Worm (Caenorhabditis elegans) whole organism, L4 larva: Measurements from ENCODE around the gene 2L52.1.

Experiments
- D1046.2 ChIP-seq: fragments of 200-800 bp; sonication (Bioruptor generic); IDR thresholded peaks from 2 replicates; pipeline ENCODE4 v1.3.6; 2022; ENCODE audit warnings: missing genetic modification characterization, missing compliant biosample characterization
- Y48G9A.11 ChIP-seq: fragments of 200-800 bp; sonication (Bioruptor generic); IDR thresholded peaks from 2 replicates; pipeline ENCODE4 v1.3.6; 2022; ENCODE audit warnings: missing genetic modification reagents, missing genetic modification characterization, missing compliant biosample characterization
- ama-1 ChIP-seq: fragments of 150-350 bp; optimal IDR thresholded peaks from 2 replicates; lab custom pipeline; 2014; ENCODE audit warnings: inconsistent platforms, mixed read lengths
- arid-1 ChIP-seq: fragments of 200-800 bp; sonication (Bioruptor generic); conservative IDR thresholded peaks from 2 replicates; pipeline ENCODE4 v1.3.6; 2022; ENCODE audit warnings: missing genetic modification reagents, missing genetic modification characterization, missing compliant biosample characterization
- attf-4 ChIP-seq: sonication (generic microtip); optimal IDR thresholded peaks from 3 replicates; lab custom pipeline; 2017; ENCODE audit warnings: missing biosample characterization, missing genetic modification characterization
- ceh-20 ChIP-seq: fragments of 200-800 bp; sonication (Bioruptor generic); IDR thresholded peaks from 2 replicates; pipeline ENCODE4 v1.3.6; 2022; ENCODE audit warnings: missing genetic modification reagents, missing genetic modification characterization, missing compliant biosample characterization
- ceh-28 ChIP-seq: fragments of 150-350 bp; optimal IDR thresholded peaks from 2 replicates; lab custom pipeline; 2014; ENCODE audit warnings: missing biosample characterization, missing genetic modification reagents, missing genetic modification characterization
- ceh-32 ChIP-seq: sonication (generic microtip); optimal IDR thresholded peaks from 2 replicates; lab custom pipeline; 2016; ENCODE audit warnings: mild to moderate bottlenecking, missing genetic modification characterization, missing compliant biosample characterization; ENCODE audit not compliant: poor library complexity
- ceh-82 ChIP-seq: sonication (generic microtip); optimal IDR thresholded peaks from 2 replicates; lab custom pipeline; 2017; ENCODE audit warnings: missing biosample characterization, missing genetic modification characterization
- daf-12 ChIP-seq: fragments of 150-350 bp; optimal IDR thresholded peaks from 2 replicates; lab custom pipeline; 2014; ENCODE audit warnings: missing biosample characterization, missing genetic modification reagents, missing genetic modification characterization
- daf-19 ChIP-seq: fragments of 200-800 bp; sonication (Bioruptor generic); conservative IDR thresholded peaks from 2 replicates; pipeline ENCODE4 v1.3.6; 2022; ENCODE audit warnings: missing genetic modification characterization, missing compliant biosample characterization
- dmd-6 ChIP-seq: fragments of 200-800 bp; sonication (Bioruptor generic); IDR thresholded peaks from 2 replicates; pipeline ENCODE4 v1.3.6; 2022; ENCODE audit warnings: missing genetic modification reagents, missing genetic modification characterization, missing compliant biosample characterization
- egl-27 ChIP-seq: sonication (generic microtip); optimal IDR thresholded peaks from 3 replicates; lab custom pipeline; 2017; ENCODE audit warnings: missing biosample characterization, missing genetic modification reagents, missing genetic modification characterization
- egl-43 ChIP-seq: fragments of 200-800 bp; sonication (Bioruptor generic); IDR thresholded peaks from 2 replicates; pipeline ENCODE4 v1.3.6; 2022; ENCODE audit warnings: missing genetic modification reagents, missing genetic modification characterization, missing compliant biosample characterization
- fos-1 ChIP-seq: fragments of 150-350 bp; optimal IDR thresholded peaks from 2 replicates; lab custom pipeline; 2014; ENCODE audit warnings: missing biosample characterization, missing genetic modification characterization
- gei-8 ChIP-seq: fragments of 200-800 bp; sonication (Bioruptor generic); optimal IDR thresholded peaks from 2 replicates; lab custom pipeline; 2018; ENCODE audit warnings: mild to moderate bottlenecking, missing genetic modification characterization, missing compliant biosample characterization
- hif-1 ChIP-seq, 2 experiments: sonication (generic microtip); optimal IDR thresholded peaks; 2 replicates each; lab custom pipeline; 2016 to 2017; ENCODE audit warnings: missing compliant biosample characterization in 2 of 2, missing genetic modification characterization in 2 of 2, missing genetic modification reagents in 2 of 2, missing genotype in 2 of 2, mild to moderate bottlenecking in 1 of 2
- hlh-11 ChIP-seq: fragments of 200-800 bp; sonication (Bioruptor generic); optimal IDR thresholded peaks from 2 replicates; lab custom pipeline; 2018; ENCODE audit warnings: mild to moderate bottlenecking, missing genetic modification characterization, missing compliant biosample characterization
- hlh-30 ChIP-seq: sonication (generic microtip); optimal IDR thresholded peaks from 2 replicates; lab custom pipeline; 2017; ENCODE audit warnings: antibody characterized with exemption, mild to moderate bottlenecking, missing genetic modification characterization, missing compliant biosample characterization; ENCODE audit not compliant: insufficient read depth
- lim-7 ChIP-seq: fragments of 200-800 bp; sonication (Bioruptor generic); IDR thresholded peaks from 2 replicates; pipeline ENCODE4 v1.3.6; 2022; ENCODE audit warnings: missing genetic modification characterization, missing compliant biosample characterization
- lin-1 ChIP-seq: fragments of 200-800 bp; sonication (Bioruptor generic); IDR thresholded peaks from 2 replicates; pipeline ENCODE4 v1.3.6; 2022; ENCODE audit warnings: missing genetic modification reagents, missing genetic modification characterization, missing compliant biosample characterization
- lin-13 ChIP-seq: fragments of 150-350 bp; optimal IDR thresholded peaks from 2 replicates; lab custom pipeline; 2014; ENCODE audit warnings: missing biosample characterization, missing genetic modification reagents, missing genetic modification characterization
- lin-15B ChIP-seq: fragments of 150-350 bp; sonication (generic microtip); optimal IDR thresholded peaks from 3 replicates; lab custom pipeline; 2014; ENCODE audit warnings: missing biosample characterization, missing genetic modification characterization
- lin-29 ChIP-seq: fragments of 200-800 bp; sonication (Bioruptor generic); IDR thresholded peaks from 2 replicates; pipeline ENCODE4 v1.3.6; 2022; ENCODE audit warnings: missing genetic modification reagents, missing genetic modification characterization, missing compliant biosample characterization
- lin-38 ChIP-seq: fragments of 200-800 bp; sonication (Bioruptor generic); IDR thresholded peaks from 2 replicates; pipeline ENCODE4 v1.3.6; 2022; ENCODE audit warnings: missing genetic modification reagents, missing genetic modification characterization, missing compliant biosample characterization
- lin-39 ChIP-seq: fragments of 150-350 bp; optimal IDR thresholded peaks from 2 replicates; lab custom pipeline; 2014; ENCODE audit warnings: missing biosample characterization, missing genetic modification reagents, missing genetic modification characterization
- mdt-29 ChIP-seq: fragments of 200-800 bp; sonication (Bioruptor generic); IDR thresholded peaks from 2 replicates; pipeline ENCODE4 v1.3.6; 2022; ENCODE audit warnings: missing genetic modification reagents, missing genetic modification characterization, missing compliant biosample characterization
- mes-2 ChIP-seq: sonication (generic microtip); optimal IDR thresholded peaks from 2 replicates; lab custom pipeline; 2016; ENCODE audit warnings: missing genotype, mild to moderate bottlenecking, missing genetic modification characterization, missing compliant biosample characterization; ENCODE audit not compliant: poor library complexity, severe bottlenecking
- mxl-3 ChIP-seq: fragments of 200-800 bp; sonication (Bioruptor generic); optimal IDR thresholded peaks from 2 replicates; lab custom pipeline; 2018; ENCODE audit warnings: mild to moderate bottlenecking, missing genetic modification characterization, missing compliant biosample characterization
- nhr-10 ChIP-seq: fragments of 150-350 bp; optimal IDR thresholded peaks from 2 replicates; lab custom pipeline; 2014; ENCODE audit warnings: missing biosample characterization, missing genetic modification characterization
- nhr-102 ChIP-seq: sonication (generic microtip); optimal IDR thresholded peaks from 2 replicates; lab custom pipeline; 2016; ENCODE audit warnings: mild to moderate bottlenecking, missing genetic modification characterization, moderate library complexity, missing compliant biosample characterization
- nhr-11 ChIP-seq: fragments of 150-350 bp; optimal IDR thresholded peaks from 2 replicates; lab custom pipeline; 2014; ENCODE audit warnings: missing biosample characterization, missing genetic modification characterization
- nhr-237 ChIP-seq: sonication (generic microtip); optimal IDR thresholded peaks from 2 replicates; lab custom pipeline; 2017; ENCODE audit warnings: missing biosample characterization, missing genetic modification characterization
- nhr-25 ChIP-seq: sonication (generic microtip); optimal IDR thresholded peaks from 2 replicates; lab custom pipeline; 2017; ENCODE audit warnings: missing genetic modification characterization, mild to moderate bottlenecking, missing compliant biosample characterization, antibody characterized with exemption, moderate library complexity, borderline replicate concordance; ENCODE audit not compliant: insufficient read depth
- nhr-41 ChIP-seq: fragments of 200-800 bp; sonication (Bioruptor generic); IDR thresholded peaks from 2 replicates; pipeline ENCODE4 v1.3.6; 2022; ENCODE audit warnings: missing genetic modification reagents, missing genetic modification characterization, missing compliant biosample characterization
- nhr-42 ChIP-seq: fragments of 200-800 bp; sonication (Bioruptor generic); IDR thresholded peaks from 2 replicates; pipeline ENCODE4 v1.3.6; 2022; ENCODE audit warnings: missing genetic modification characterization, missing compliant biosample characterization
- rbr-2 ChIP-seq: sonication (generic microtip); optimal IDR thresholded peaks from 2 replicates; lab custom pipeline; 2016; ENCODE audit warnings: missing genotype, missing genetic modification characterization, missing compliant biosample characterization
- saeg-2 ChIP-seq: fragments of 200-800 bp; sonication (Bioruptor generic); IDR thresholded peaks from 2 replicates; pipeline ENCODE4 v1.3.6; 2022; ENCODE audit warnings: missing genetic modification reagents, missing genetic modification characterization, missing compliant biosample characterization
- sdz-12 ChIP-seq: fragments of 200-800 bp; sonication (Bioruptor generic); optimal IDR thresholded peaks from 2 replicates; lab custom pipeline; 2018; ENCODE audit warnings: mild to moderate bottlenecking, missing genetic modification characterization, missing compliant biosample characterization
- set-16 ChIP-seq: fragments of 200-800 bp; sonication (Bioruptor generic); IDR thresholded peaks from 2 replicates; pipeline ENCODE4 v1.3.6; 2022; ENCODE audit warnings: missing genetic modification reagents, missing genetic modification characterization, missing compliant biosample characterization
- skn-1 ChIP-seq: fragments of 150-350 bp; optimal IDR thresholded peaks from 2 replicates; lab custom pipeline; 2014; ENCODE audit warnings: missing biosample characterization, missing genetic modification characterization
- snpc-4 ChIP-seq: fragments of 150-350 bp; optimal IDR thresholded peaks from 2 replicates; lab custom pipeline; 2014; ENCODE audit warnings: missing biosample characterization, missing genetic modification characterization
- spr-1 ChIP-seq: sonication (generic microtip); optimal IDR thresholded peaks from 2 replicates; lab custom pipeline; 2016; ENCODE audit warnings: mild to moderate bottlenecking, missing genetic modification characterization, missing compliant biosample characterization
- spr-3 ChIP-seq: fragments of 200-800 bp; sonication (Bioruptor generic); optimal IDR thresholded peaks from 2 replicates; lab custom pipeline; 2018; ENCODE audit warnings: mild to moderate bottlenecking, missing genetic modification characterization, missing compliant biosample characterization
- tag-97 ChIP-seq: fragments of 200-800 bp; sonication (Bioruptor generic); IDR thresholded peaks from 2 replicates; pipeline ENCODE4 v1.3.6; 2022; ENCODE audit warnings: missing genetic modification characterization, missing compliant biosample characterization
- unc-130 ChIP-seq: sonication (generic microtip); optimal IDR thresholded peaks from 2 replicates; lab custom pipeline; 2016; ENCODE audit warnings: missing genetic modification reagents, missing genetic modification characterization, missing compliant biosample characterization
- zip-2 ChIP-seq: fragments of 150-350 bp; optimal IDR thresholded peaks from 2 replicates; lab custom pipeline; 2014; ENCODE audit warnings: missing biosample characterization, missing genetic modification characterization

Gene 2L52.1

DNA sequence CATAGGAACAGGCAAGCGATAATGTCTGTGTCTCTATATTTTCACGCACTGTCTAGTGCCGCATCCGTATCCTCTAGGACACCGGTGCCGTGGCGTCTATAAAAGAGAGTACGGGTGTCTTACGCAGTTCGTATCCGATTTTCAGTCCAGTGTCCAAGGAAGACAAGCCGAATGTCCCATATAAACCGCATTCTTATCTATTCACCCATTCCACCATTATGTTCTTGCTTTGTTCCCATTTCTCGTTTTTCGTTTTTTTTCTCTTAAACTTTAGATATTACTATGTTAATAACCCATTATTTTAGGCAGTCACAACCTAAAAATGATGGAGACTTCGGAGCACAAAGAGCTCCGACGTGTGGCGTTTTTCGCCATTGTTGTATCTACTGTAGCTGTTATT lies 21.4 kb downstream of the 2L52.1 start, which contains the start of gene sqt-2:
sqt-2 (plus strand) TSS at position 301 of the 400 bp plus-strand sequence.
- TF ChIP-seq hif-1 (tag; optimal IDR thresholded peaks at IDR 0.05; lab: Kevin White, UChicago), result no peak
- no peak for TF ChIP-seq skn-1 (tag; lab: Kevin White, UChicago)
- TF ChIP-seq hlh-30, result no peak
- TF ChIP-seq sdz-12 (GFP tag; lab: Kevin White, UChicago), result no peak
- TF ChIP-seq rbr-2, result no peak
- TF ChIP-seq ceh-82 (tag; lab: Kevin White, UChicago), result no peak
- no peak for TF ChIP-seq ceh-32 (tag; lab: Kevin White, UChicago)
- TF ChIP-seq unc-130 (GFP tag; lab: Kevin White, UChicago), result no peak

- no peak for TF ChIP-seq attf-4
- no peak for TF ChIP-seq nhr-41 (GFP tag; lab: Robert Waterston, UW)
- TF ChIP-seq mes-2 (tag; lab: Kevin White, UChicago), result peak; percentile 8
- 0 out of 2 replicates have a peak, but pooled peaks have one; percentile 27 for TF ChIP-seq lim-7 (GFP tag; lab: Robert Waterston, UW)
- no peak for TF ChIP-seq lin-13
- TF ChIP-seq lin-1 (GFP tag; lab: Robert Waterston, UW), result no peak
- no peak for TF ChIP-seq tag-97 (GFP tag; lab: Robert Waterston, UW)
- no peak for TF ChIP-seq snpc-4 (tag; lab: Kevin White, UChicago)
- no peak for TF ChIP-seq gei-8 (GFP tag; lab: Kevin White, UChicago)
- TF ChIP-seq Y48G9A.11 (GFP tag; lab: Robert Waterston, UW), result no peak
- TF ChIP-seq spr-1 (tag; lab: Kevin White, UChicago), result no peak
- no peak for TF ChIP-seq arid-1 (GFP tag; lab: Robert Waterston, UW)
- TF ChIP-seq set-16 (GFP tag; lab: Robert Waterston, UW), result peak; percentile 57; the same call in 1 of the 2 replicates
- TF ChIP-seq egl-43, result peak; percentile 4; the same call in 1 of the 2 replicates
- no peak for TF ChIP-seq lin-29
- TF ChIP-seq ama-1 (lab: Kevin White, UChicago), result no peak
- no peak for TF ChIP-seq daf-19 (GFP tag; lab: Robert Waterston, UW)
- TF ChIP-seq ceh-20, result no peak
Measured at ce11 chrII:23739-24138, 22.1 kb downstream of the 2L52.1 start.

- peak; percentile 3 for TF ChIP-seq ceh-28 (tag; lab: Kevin White, UChicago)
- TF ChIP-seq daf-19 (GFP tag; lab: Robert Waterston, UW), result no peak
- TF ChIP-seq fos-1 (tag; lab: Kevin White, UChicago), result no peak
- peak; percentile 69 for TF ChIP-seq spr-3 (GFP tag; lab: Kevin White, UChicago)
- TF ChIP-seq lin-15B (tag; lab: Kevin White, UChicago), result no peak
- TF ChIP-seq gei-8 (GFP tag; lab: Kevin White, UChicago), result no peak
- 0 out of 2 replicates have a peak, but pooled peaks have one; percentile 51 for TF ChIP-seq saeg-2 (GFP tag; lab: Robert Waterston, UW)
- no peak for TF ChIP-seq daf-12
- peak; percentile 23 for TF ChIP-seq ceh-32 (tag; lab: Kevin White, UChicago)
- peak; percentile 70 for TF ChIP-seq zip-2 (tag; lab: Kevin White, UChicago)
- no peak for TF ChIP-seq nhr-237 (tag; lab: Kevin White, UChicago)
- no peak for TF ChIP-seq D1046.2 (GFP tag; lab: Robert Waterston, UW)
- TF ChIP-seq sdz-12 (GFP tag; lab: Kevin White, UChicago), result no peak
- TF ChIP-seq egl-27 (tag; lab: Kevin White, UChicago), result no peak
- TF ChIP-seq mdt-29, result 0 out of 2 replicates have a peak, but pooled peaks have one; percentile 40
- TF ChIP-seq lin-1 (GFP tag; lab: Robert Waterston, UW), result no peak
- TF ChIP-seq lin-38, result peak; percentile 83
- TF ChIP-seq lin-29, result peak; percentile 50; the same call in 1 of the 2 replicates
- TF ChIP-seq nhr-42 (GFP tag; lab: Robert Waterston, UW), result peak; percentile 62; the same call in 1 of the 2 replicates
- TF ChIP-seq nhr-102 (tag; lab: Kevin White, UChicago), result peak; percentile 81
- TF ChIP-seq nhr-25 (tag; lab: Kevin White, UChicago), result peak; percentile 28
- no peak for TF ChIP-seq nhr-10 (tag; lab: Kevin White, UChicago)
- TF ChIP-seq Y48G9A.11 (GFP tag; lab: Robert Waterston, UW), result no peak
- TF ChIP-seq nhr-11, result peak; percentile 75
- TF ChIP-seq hlh-11 (tag; lab: Kevin White, UChicago), result peak; percentile 65
- TF ChIP-seq hif-1 (tag; optimal IDR thresholded peaks at IDR 0.05; lab: Kevin White, UChicago), result peak in 1 of 2 experiments; percentile 70
- TF ChIP-seq dmd-6 (GFP tag; lab: Robert Waterston, UW), result peak; percentile 64
- no peak for TF ChIP-seq lin-39 (tag; lab: Kevin White, UChicago)
- peak; percentile 29 for TF ChIP-seq mxl-3 (GFP tag; lab: Kevin White, UChicago)
Measured at ce11 chrII:24559-24998, 22.9 kb downstream of the 2L52.1 start, which contains the start of gene enee-1. enee-1 (plus strand) TSS chrII:24666.
